Fruit fly (Drosophila melanogaster) whole organism, prepupa: ENCODE data around the gene CG5116.
A peak's percentile ranks its signal among the peaks of the same experiment; 100 is the strongest.

Source experiments
- Blimp-1 ChIP-seq: fragments of 200-800 bp; sonication (Bioruptor generic); optimal IDR thresholded peaks from 3 replicates; lab custom pipeline; 2017; ENCODE audit warnings: missing biosample characterization, missing genetic modification characterization, mild to moderate bottlenecking, moderate library complexity, missing genetic modification reagents
- CG10669 ChIP-seq: fragments of 200-800 bp; sonication (Bioruptor generic); optimal IDR thresholded peaks from 3 replicates; lab custom pipeline; 2018; ENCODE audit warnings: missing biosample characterization, mild to moderate bottlenecking, missing genetic modification characterization, moderate library complexity
- CG11762 ChIP-seq: fragments of 200-800 bp; sonication (Bioruptor generic); optimal IDR thresholded peaks from 3 replicates; lab custom pipeline; 2016; ENCODE audit warnings: missing biosample characterization, missing genetic modification characterization; ENCODE audit not compliant: insufficient read depth
- CG11902 ChIP-seq: fragments of 200-800 bp; sonication (Bioruptor generic); optimal IDR thresholded peaks from 3 replicates; lab custom pipeline; 2016; ENCODE audit warnings: missing biosample characterization, missing genetic modification characterization
- CG15336 ChIP-seq: fragments of 200-800 bp; sonication (Bioruptor generic); IDR thresholded peaks from 2 replicates; pipeline ENCODE4 v1.3.6; 2022; ENCODE audit warnings: missing biosample characterization, missing genetic modification characterization
- CG1621 ChIP-seq: fragments of 200-800 bp; sonication (Bioruptor generic); optimal IDR thresholded peaks from 3 replicates; lab custom pipeline; 2018; ENCODE audit warnings: missing biosample characterization, mild to moderate bottlenecking, missing genetic modification characterization
- CG3032 ChIP-seq: fragments of 200-800 bp; optimal IDR thresholded peaks from 2 replicates; lab custom pipeline; 2019; ENCODE audit warnings: missing biosample characterization, mild to moderate bottlenecking, missing genetic modification characterization, moderate library complexity
- CG34406 ChIP-seq: fragments of 200-800 bp; sonication (Bioruptor generic); optimal IDR thresholded peaks from 3 replicates; lab custom pipeline; 2016; ENCODE audit warnings: missing biosample characterization, missing genetic modification characterization
- CG3919 ChIP-seq: fragments of 200-800 bp; sonication (Bioruptor generic); optimal IDR thresholded peaks from 3 replicates; lab custom pipeline; 2016; ENCODE audit warnings: missing biosample characterization, missing genetic modification characterization
- CG4318 ChIP-seq: fragments of 200-800 bp; sonication (Bioruptor generic); optimal IDR thresholded peaks from 3 replicates; lab custom pipeline; 2017; ENCODE audit warnings: missing biosample characterization, mild to moderate bottlenecking, missing genetic modification characterization
- CG6276 ChIP-seq: fragments of 200-800 bp; sonication (Bioruptor generic); optimal IDR thresholded peaks from 2 replicates; lab custom pipeline; 2017; ENCODE audit warnings: missing biosample characterization, mild to moderate bottlenecking, missing genetic modification characterization
- CG6792 ChIP-seq: fragments of 200-800 bp; sonication (Bioruptor generic); optimal IDR thresholded peaks from 3 replicates; lab custom pipeline; 2016; ENCODE audit warnings: missing biosample characterization, missing genetic modification characterization
- CG6808 ChIP-seq: fragments of 200-800 bp; sonication (Bioruptor generic); optimal IDR thresholded peaks from 3 replicates; lab custom pipeline; 2017; ENCODE audit warnings: missing biosample characterization, missing genetic modification characterization, mild to moderate bottlenecking, moderate library complexity, missing genetic modification reagents
- CG8119 ChIP-seq: fragments of 200-800 bp; sonication (Bioruptor generic); IDR thresholded peaks from 3 replicates; pipeline ENCODE4 v1.3.6; 2022; ENCODE audit warnings: missing biosample characterization, missing genetic modification characterization
- CG8319 ChIP-seq: fragments of 200-800 bp; sonication (Bioruptor generic); optimal IDR thresholded peaks from 3 replicates; lab custom pipeline; 2016; ENCODE audit warnings: missing biosample characterization, missing genetic modification characterization
- CG8632 ChIP-seq: fragments of 200-800 bp; sonication (Bioruptor generic); optimal IDR thresholded peaks from 3 replicates; lab custom pipeline; 2016; ENCODE audit warnings: missing biosample characterization, missing genetic modification characterization
- CG9139 ChIP-seq: fragments of 200-800 bp; sonication (Bioruptor generic); optimal IDR thresholded peaks from 3 replicates; lab custom pipeline; 2017; ENCODE audit warnings: missing biosample characterization, mild to moderate bottlenecking, missing genetic modification characterization
- Eip75B ChIP-seq: fragments of 200-800 bp; sonication (Bioruptor generic); optimal IDR thresholded peaks from 3 replicates; lab custom pipeline; 2016; ENCODE audit warnings: missing biosample characterization, missing genetic modification characterization
- Eip78C ChIP-seq: fragments of 200-800 bp; sonication (Bioruptor generic); peaks from one replicate; lab custom pipeline; 2016; ENCODE audit warnings: missing biosample characterization, missing genetic modification characterization
- Eip93F ChIP-seq: fragments of 200-800 bp; sonication (Bioruptor generic); optimal IDR thresholded peaks from 2 replicates; lab custom pipeline; 2016; ENCODE audit warnings: missing biosample characterization, mild to moderate bottlenecking, missing genetic modification characterization
- Ets21C ChIP-seq: fragments of 200-800 bp; sonication (Bioruptor generic); optimal IDR thresholded peaks from 3 replicates; lab custom pipeline; 2016; ENCODE audit warnings: missing biosample characterization, missing genetic modification characterization
- Ets96B ChIP-seq: fragments of 200-800 bp; optimal IDR thresholded peaks from 2 replicates; lab custom pipeline; 2019; ENCODE audit warnings: missing biosample characterization, mild to moderate bottlenecking, missing genetic modification characterization, moderate library complexity
- Hr38 ChIP-seq: sonication (Bioruptor generic); optimal IDR thresholded peaks from 2 replicates; lab custom pipeline; 2016; ENCODE audit warnings: missing biosample characterization, missing genetic modification characterization
- Hr39 ChIP-seq: fragments of 200-800 bp; sonication (Bioruptor generic); optimal IDR thresholded peaks from 2 replicates; lab custom pipeline; 2016; ENCODE audit warnings: missing biosample characterization, missing genetic modification characterization
- Met ChIP-seq: fragments of 200-800 bp; sonication (Bioruptor generic); optimal IDR thresholded peaks from 3 replicates; lab custom pipeline; 2016; ENCODE audit warnings: missing biosample characterization, missing genetic modification characterization
- OdsH ChIP-seq: fragments of 200-800 bp; sonication (Bioruptor generic); optimal IDR thresholded peaks from 3 replicates; lab custom pipeline; 2016; ENCODE audit warnings: missing biosample characterization, missing genetic modification characterization
- Smox ChIP-seq: fragments of 200-800 bp; sonication (Bioruptor generic); optimal IDR thresholded peaks from 3 replicates; lab custom pipeline; 2016; ENCODE audit warnings: missing biosample characterization, missing genetic modification characterization
- Sox102F ChIP-seq: fragments of 200-800 bp; sonication (Bioruptor generic); optimal IDR thresholded peaks from 2 replicates; lab custom pipeline; 2016; ENCODE audit warnings: missing biosample characterization, mild to moderate bottlenecking, missing genetic modification characterization
- Sox15 ChIP-seq: fragments of 200-800 bp; sonication (Bioruptor generic); optimal IDR thresholded peaks from 3 replicates; lab custom pipeline; 2016; ENCODE audit warnings: missing biosample characterization, missing genetic modification characterization
- achi ChIP-seq: fragments of 200-800 bp; sonication (Bioruptor generic); optimal IDR thresholded peaks from 3 replicates; lab custom pipeline; 2016; ENCODE audit warnings: missing biosample characterization, missing genetic modification characterization
- cyc ChIP-seq: fragments of 200-800 bp; sonication (Bioruptor generic); optimal IDR thresholded peaks from 3 replicates; lab custom pipeline; 2016; ENCODE audit warnings: missing biosample characterization, missing genetic modification characterization
- dac ChIP-seq: fragments of 200-800 bp; sonication (Bioruptor generic); optimal IDR thresholded peaks from 2 replicates; lab custom pipeline; 2017; ENCODE audit warnings: missing biosample characterization, mild to moderate bottlenecking, missing genetic modification characterization
- dsx ChIP-seq: fragments of 200-800 bp; optimal IDR thresholded peaks from 3 replicates; lab custom pipeline; 2019; ENCODE audit warnings: missing biosample characterization, mild to moderate bottlenecking, missing genetic modification characterization, moderate library complexity; ENCODE audit not compliant: poor library complexity, severe bottlenecking
- eg ChIP-seq: fragments of 200-800 bp; sonication (Bioruptor generic); IDR thresholded peaks from 3 replicates; pipeline ENCODE4 v1.3.6; 2022; ENCODE audit warnings: missing biosample characterization, missing genetic modification characterization
- esn ChIP-seq: fragments of 200-800 bp; sonication (Bioruptor generic); optimal IDR thresholded peaks from 2 replicates; lab custom pipeline; 2016; ENCODE audit warnings: missing biosample characterization, mild to moderate bottlenecking, missing genetic modification characterization, moderate library complexity
- fd59A ChIP-seq: fragments of 200-800 bp; sonication (Bioruptor generic); optimal IDR thresholded peaks from 2 replicates; lab custom pipeline; 2017; ENCODE audit warnings: missing biosample characterization, mild to moderate bottlenecking, missing genetic modification characterization, missing genetic modification reagents
- fd85E ChIP-seq: fragments of 200-800 bp; sonication (Bioruptor generic); optimal IDR thresholded peaks from 3 replicates; lab custom pipeline; 2016; ENCODE audit warnings: missing biosample characterization, missing genetic modification characterization
- fkh ChIP-seq: fragments of 200-800 bp; sonication (Bioruptor generic); optimal IDR thresholded peaks from 3 replicates; lab custom pipeline; 2017; ENCODE audit warnings: missing biosample characterization, mild to moderate bottlenecking, missing genetic modification characterization, moderate library complexity
- lz ChIP-seq: fragments of 200-800 bp; sonication (Bioruptor generic); optimal IDR thresholded peaks from 3 replicates; lab custom pipeline; 2016; ENCODE audit warnings: missing biosample characterization, missing genetic modification characterization
- pdm3 ChIP-seq: fragments of 200-800 bp; sonication (Bioruptor generic); optimal IDR thresholded peaks from 3 replicates; lab custom pipeline; 2016; ENCODE audit warnings: missing biosample characterization, missing genetic modification characterization
- salr ChIP-seq, 2 experiments: fragments of 200-800 bp; sonication (Bioruptor generic); optimal IDR thresholded peaks; 3 replicates each; lab custom pipeline; 2016 to 2018; ENCODE audit warnings: missing biosample characterization in 2 of 2, missing genetic modification characterization in 2 of 2, mild to moderate bottlenecking in 1 of 2
- spab ChIP-seq: fragments of 200-800 bp; sonication (Bioruptor generic); optimal IDR thresholded peaks from 2 replicates; lab custom pipeline; 2017; ENCODE audit warnings: missing biosample characterization, mild to moderate bottlenecking, missing genetic modification characterization, missing genetic modification reagents
- ss ChIP-seq, 2 experiments: fragments of 200-800 bp; sonication (Bioruptor generic); optimal IDR thresholded peaks; 2 replicates in 1 of 2; 3 replicates in 1 of 2; lab custom pipeline; 2017 to 2018; ENCODE audit warnings: mild to moderate bottlenecking in 2 of 2, missing biosample characterization in 2 of 2, missing genetic modification characterization in 2 of 2, moderate library complexity in 1 of 2
- svp ChIP-seq: fragments of 200-800 bp; sonication (Bioruptor generic); peaks from one replicate; lab custom pipeline; 2016; ENCODE audit warnings: missing biosample characterization, missing genetic modification characterization
- vri ChIP-seq: fragments of 200-800 bp; sonication (Bioruptor generic); optimal IDR thresholded peaks from 3 replicates; lab custom pipeline; 2016; ENCODE audit warnings: missing biosample characterization, mild to moderate bottlenecking, missing genetic modification characterization

Gene CG5116

DNA sequence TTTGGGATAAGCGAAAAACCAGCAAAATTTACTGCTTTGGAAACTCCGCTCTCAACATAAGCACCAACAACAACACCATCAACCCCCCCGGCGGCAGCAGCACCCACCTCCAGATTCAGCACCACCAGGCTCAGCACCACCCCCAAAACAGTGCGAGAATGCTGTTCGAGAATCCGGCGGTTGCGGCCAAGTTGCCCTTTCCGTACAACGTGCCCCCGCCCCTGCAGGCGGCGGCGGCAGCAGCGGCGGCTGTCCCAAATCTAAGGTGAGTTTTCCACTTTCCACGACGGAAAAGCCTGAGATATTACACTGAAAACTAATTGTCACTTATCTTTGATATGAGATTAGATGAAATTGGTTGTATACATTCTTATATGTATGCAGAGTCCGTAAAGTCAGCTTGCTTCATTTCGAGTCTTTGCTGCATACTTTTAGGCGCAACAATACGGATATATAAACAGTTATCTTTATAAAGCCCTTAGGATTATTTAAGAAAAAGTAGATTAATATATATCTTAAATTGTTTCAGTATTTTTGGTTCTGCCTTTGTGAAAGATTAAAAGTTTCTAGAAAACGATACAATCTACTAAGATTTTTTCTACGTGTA is 36.7 kb downstream of the CG5116 start (continued):
- TF ChIP-seq Ets21C (GFP tag; lab: Kevin White, UChicago) (no peak), fkh (GFP tag; lab: Kevin White, UChicago) (no peak), vri (GFP tag; lab: Kevin White, UChicago) (no peak), Smox (GFP tag; lab: Kevin White, UChicago) (peak; percentile 2), OdsH (GFP tag; lab: Kevin White, UChicago) (peak; percentile 3), Eip93F (GFP tag; lab: Kevin White, UChicago) (no peak), eg (GFP tag; lab: Robert Waterston, UW) (no peak), Hr38 (GFP tag; lab: Kevin White, UChicago) (no peak)

DNA sequence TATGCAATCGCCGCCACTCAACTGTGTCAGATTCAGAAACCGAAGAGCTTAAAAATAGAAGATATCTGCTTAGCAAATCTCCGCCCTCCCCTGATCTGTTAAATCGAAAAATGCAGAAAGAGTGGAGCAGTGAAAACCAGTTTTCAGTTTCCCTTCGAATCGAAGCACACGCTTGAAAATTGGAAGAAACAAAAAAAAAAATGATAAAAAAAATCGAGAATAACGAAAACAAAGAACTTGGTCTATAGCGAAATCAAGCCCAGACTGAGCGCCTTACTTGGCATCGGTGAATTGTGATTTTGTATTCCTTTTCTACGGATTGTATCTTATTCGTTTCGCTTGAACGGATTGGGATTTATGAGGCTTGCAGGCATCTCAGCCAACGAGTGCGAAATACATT is 46.4 kb downstream of the CG5116 start:
- no peak for TF ChIP-seq Hr39 (GFP tag; lab: Kevin White, UChicago)
- TF ChIP-seq Eip78C (GFP tag; lab: Kevin White, UChicago), result peak; percentile 27
- TF ChIP-seq ss (GFP tag; optimal IDR thresholded peaks at IDR 0.05; lab: Kevin White, UChicago), result peak; percentile 26 to 64
- TF ChIP-seq Ets96B, result no peak
- TF ChIP-seq CG9139 (GFP tag; lab: Kevin White, UChicago), result peak; percentile 48
- no peak for TF ChIP-seq Blimp-1 (GFP tag; lab: Kevin White, UChicago)
- TF ChIP-seq CG1621 (tag; lab: Kevin White, UChicago), result no peak
- no peak for TF ChIP-seq CG3919
- TF ChIP-seq dac (GFP tag; lab: Kevin White, UChicago), result no peak
- TF ChIP-seq CG6792 (GFP tag; lab: Kevin White, UChicago), result no peak
- no peak for TF ChIP-seq CG4318 (GFP tag; lab: Kevin White, UChicago)
- TF ChIP-seq CG11902 (GFP tag; lab: Kevin White, UChicago), result no peak
- TF ChIP-seq fkh (GFP tag; lab: Kevin White, UChicago), result no peak
- TF ChIP-seq spab (GFP tag; lab: Kevin White, UChicago), result peak; percentile 25
- TF ChIP-seq CG6808 (GFP tag; lab: Kevin White, UChicago), result peak; percentile 36
- TF ChIP-seq CG8119 (GFP tag; lab: Robert Waterston, UW), result no peak
- TF ChIP-seq Sox102F (GFP tag; lab: Kevin White, UChicago), result no peak

DNA sequence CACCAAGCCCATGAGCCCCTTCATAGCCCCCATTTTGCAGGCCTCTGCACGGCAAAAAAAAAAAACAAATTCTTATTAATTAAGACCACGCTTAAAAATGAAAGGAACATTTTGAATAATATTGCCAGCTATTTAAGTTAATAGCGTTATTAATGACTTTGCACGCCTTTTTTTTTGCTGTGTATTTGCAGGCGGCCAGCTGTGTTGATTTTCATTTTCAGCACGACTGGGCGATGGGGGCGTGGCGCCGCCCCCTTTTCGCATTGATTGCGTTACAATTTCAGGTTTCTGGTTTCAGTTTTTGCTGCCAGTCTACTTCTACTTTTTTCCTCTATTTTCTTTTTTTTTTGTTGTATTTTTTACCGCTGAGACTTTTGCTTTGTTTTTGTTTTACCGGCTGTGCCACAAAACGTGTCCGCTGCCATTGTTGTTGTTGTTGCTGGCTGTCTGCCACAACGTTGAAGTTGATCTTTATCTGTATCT is 49.0 kb downstream of the CG5116 start:
- TF ChIP-seq CG8319 (GFP tag; lab: Kevin White, UChicago) (peak; percentile 46), achi (GFP tag; lab: Kevin White, UChicago) (peak; percentile 83), CG8632 (GFP tag; lab: Kevin White, UChicago) (peak; percentile 54), CG1621 (tag; lab: Kevin White, UChicago) (peak; percentile 77), Eip75B (GFP tag; lab: Kevin White, UChicago) (peak; percentile 86), CG11902 (GFP tag; lab: Kevin White, UChicago) (peak; percentile 71), Sox102F (GFP tag; lab: Kevin White, UChicago) (peak; percentile 19), esn (GFP tag; lab: Kevin White, UChicago) (peak; percentile 33), CG10669 (GFP tag; lab: Kevin White, UChicago) (peak; percentile 68), Sox15 (GFP tag; lab: Kevin White, UChicago) (peak; percentile 18), ss (GFP tag; optimal IDR thresholded peaks at IDR 0.05; lab: Kevin White, UChicago) (peak; percentile 96 to 98), pdm3 (GFP tag; lab: Kevin White, UChicago) (peak; percentile 86), fkh (GFP tag; lab: Kevin White, UChicago) (no peak), fd85E (GFP tag; lab: Kevin White, UChicago) (peak; percentile 76), fd59A (GFP tag; lab: Kevin White, UChicago) (peak; percentile 62), salr (GFP tag; optimal IDR thresholded peaks at IDR 0.05; lab: Kevin White, UChicago) (peak; percentile 59 to 73), Smox (GFP tag; lab: Kevin White, UChicago) (no peak), Met (GFP tag; lab: Kevin White, UChicago) (peak; percentile 19), CG8119 (GFP tag; lab: Robert Waterston, UW) (peak; percentile 91), cyc (GFP tag; lab: Kevin White, UChicago) (peak; percentile 59), CG3919 (peak; percentile 91), svp (no peak), Ets21C (GFP tag; lab: Kevin White, UChicago) (peak; percentile 8), dsx (peak; percentile 78), lz (GFP tag; lab: Kevin White, UChicago) (peak; percentile 49), CG34406 (peak; percentile 44), CG6276 (peak; percentile 77), CG3032 (tag; lab: Kevin White, UChicago) (peak; percentile 49), vri (GFP tag; lab: Kevin White, UChicago) (peak; percentile 19), CG15336 (GFP tag; lab: Robert Waterston, UW) (peak; percentile 91), CG11762 (GFP tag; lab: Kevin White, UChicago) (peak; percentile 87)
